Worm (Caenorhabditis elegans) whole organism, mixed stage, embryonic: ENCODE results near the gene F59B2.8.
A peak's percentile ranks its signal among the peaks of the same experiment; 100 is the strongest.
"Not testable (repeated sequence)": the region's sequence is repeated elsewhere in the genome, so short reads cannot be mapped to it uniquely, and the experiment has no call there.

Experiments
- M03D4.4 ChIP-seq: sonication (generic microtip); optimal IDR thresholded peaks from 2 replicates; lab custom pipeline; 2017; ENCODE audit warnings: mild to moderate bottlenecking, missing genetic modification characterization, missing compliant biosample characterization
- bed-3 ChIP-seq: fragments of 200-800 bp; sonication (Bioruptor generic); optimal IDR thresholded peaks from 3 replicates; lab custom pipeline; 2018; ENCODE audit warnings: mild to moderate bottlenecking, missing genetic modification characterization, moderate library complexity, missing compliant biosample characterization
- blmp-1 ChIP-seq: fragments of 150-350 bp; optimal IDR thresholded peaks from 2 replicates; lab custom pipeline; 2014; ENCODE audit warnings: missing biosample characterization, missing genetic modification characterization
- ceh-43 ChIP-seq: fragments of 200-800 bp; sonication (Bioruptor generic); optimal IDR thresholded peaks from 2 replicates; lab custom pipeline; 2018; ENCODE audit warnings: mild to moderate bottlenecking, missing genetic modification characterization, moderate library complexity, missing compliant biosample characterization
- ceh-83 ChIP-seq: fragments of 200-800 bp; sonication (Bioruptor generic); optimal IDR thresholded peaks from 2 replicates; lab custom pipeline; 2018; ENCODE audit warnings: mild to moderate bottlenecking, missing genetic modification characterization, missing compliant biosample characterization
- ces-1 ChIP-seq: fragments of 150-350 bp; optimal IDR thresholded peaks from 2 replicates; lab custom pipeline; 2014; ENCODE audit warnings: missing biosample characterization, missing genetic modification reagents, missing genetic modification characterization
- cnd-1 ChIP-seq: fragments of 200-800 bp; sonication (Bioruptor generic); optimal IDR thresholded peaks from 2 replicates; lab custom pipeline; 2018; ENCODE audit warnings: mild to moderate bottlenecking, missing genetic modification characterization, missing compliant biosample characterization
- drap-1 ChIP-seq: fragments of 200-800 bp; sonication (Bioruptor generic); optimal IDR thresholded peaks from 3 replicates; lab custom pipeline; 2018; ENCODE audit warnings: mild to moderate bottlenecking, missing genetic modification characterization, missing compliant biosample characterization
- elt-1 ChIP-seq: sonication (generic microtip); optimal IDR thresholded peaks from 2 replicates; lab custom pipeline; 2017; ENCODE audit warnings: missing genetic modification characterization, mild to moderate bottlenecking, missing compliant biosample characterization, antibody characterized with exemption, moderate library complexity, borderline replicate concordance; ENCODE audit not compliant: insufficient read depth
- elt-3 ChIP-seq: fragments of 150-350 bp; optimal IDR thresholded peaks from 2 replicates; lab custom pipeline; 2014; ENCODE audit warnings: missing biosample characterization, missing genetic modification characterization
- flh-1 ChIP-seq: fragments of 200-800 bp; sonication (Bioruptor generic); optimal IDR thresholded peaks from 2 replicates; lab custom pipeline; 2018; ENCODE audit warnings: mild to moderate bottlenecking, missing genetic modification characterization, moderate library complexity, missing compliant biosample characterization
- hlh-1 ChIP-seq: fragments of 150-350 bp; optimal IDR thresholded peaks from 2 replicates; lab custom pipeline; 2014; ENCODE audit warnings: missing biosample characterization, missing genetic modification reagents, missing genetic modification characterization
- lin-13 ChIP-seq: fragments of 150-350 bp; optimal IDR thresholded peaks from 2 replicates; lab custom pipeline; 2014; ENCODE audit warnings: missing biosample characterization, missing genetic modification characterization
- lin-32 ChIP-seq: fragments of 200-800 bp; sonication (Bioruptor generic); optimal IDR thresholded peaks from 2 replicates; lab custom pipeline; 2018; ENCODE audit warnings: mild to moderate bottlenecking, missing genetic modification characterization, missing compliant biosample characterization
- mab-5 ChIP-seq: fragments of 150-350 bp; optimal IDR thresholded peaks from 2 replicates; lab custom pipeline; 2014; ENCODE audit warnings: missing biosample characterization, missing genetic modification characterization
- mep-1 ChIP-seq: fragments of 150-350 bp; optimal IDR thresholded peaks from 2 replicates; lab custom pipeline; 2017; ENCODE audit warnings: missing biosample characterization, missing genetic modification reagents, missing genetic modification characterization, inconsistent platforms
- nhr-12 ChIP-seq: fragments of 150-350 bp; optimal IDR thresholded peaks from 2 replicates; lab custom pipeline; 2014; ENCODE audit warnings: missing biosample characterization, missing genetic modification characterization
- nhr-2 ChIP-seq: fragments of 150-350 bp; optimal IDR thresholded peaks from 2 replicates; lab custom pipeline; 2014; ENCODE audit warnings: missing biosample characterization, missing genetic modification characterization
- nhr-237 ChIP-seq: fragments of 150-350 bp; optimal IDR thresholded peaks from 2 replicates; lab custom pipeline; 2014; ENCODE audit warnings: missing biosample characterization, missing genetic modification characterization
- nhr-28 ChIP-seq: fragments of 150-350 bp; optimal IDR thresholded peaks from 2 replicates; lab custom pipeline; 2014; ENCODE audit warnings: missing biosample characterization, missing genetic modification characterization
- nhr-76 ChIP-seq: sonication (generic microtip); optimal IDR thresholded peaks from 2 replicates; lab custom pipeline; 2017; ENCODE audit warnings: missing biosample characterization, missing genetic modification characterization
- pha-4 ChIP-seq: fragments of 150-350 bp; optimal IDR thresholded peaks from 2 replicates; lab custom pipeline; 2018; ENCODE audit warnings: missing biosample characterization, missing genetic modification reagents, missing genetic modification characterization
- snpc-4 ChIP-seq: fragments of 150-350 bp; optimal IDR thresholded peaks from 2 replicates; lab custom pipeline; 2014; ENCODE audit warnings: missing biosample characterization, missing genetic modification characterization
- sptf-1 ChIP-seq: sonication (generic microtip); optimal IDR thresholded peaks from 2 replicates; lab custom pipeline; 2017; ENCODE audit warnings: mild to moderate bottlenecking, missing genetic modification characterization, moderate library complexity, missing compliant biosample characterization
- unc-120 ChIP-seq: sonication (generic microtip); optimal IDR thresholded peaks from 2 replicates; lab custom pipeline; 2017; ENCODE audit warnings: missing genetic modification characterization, missing compliant biosample characterization; ENCODE audit not compliant: poor library complexity, severe bottlenecking
- unc-39 ChIP-seq: fragments of 150-350 bp; optimal IDR thresholded peaks from 2 replicates; lab custom pipeline; 2014; ENCODE audit warnings: missing biosample characterization, missing genetic modification characterization
- unc-62 ChIP-seq: fragments of 150-350 bp; optimal IDR thresholded peaks from 2 replicates; lab custom pipeline; 2014; ENCODE audit warnings: missing biosample characterization, missing genetic modification reagents, missing genetic modification characterization
- zip-8 ChIP-seq: fragments of 150-350 bp; optimal IDR thresholded peaks from 2 replicates; lab custom pipeline; 2014; ENCODE audit warnings: missing biosample characterization, missing genetic modification characterization
- ztf-11 ChIP-seq: fragments of 150-350 bp; optimal IDR thresholded peaks from 2 replicates; lab custom pipeline; 2014; ENCODE audit warnings: missing biosample characterization, missing genetic modification characterization

Gene F59B2.8

ce11 chrIII:8996686-8997085, 13.3 kb downstream of the F59B2.8 start, which contains the start of gene skat-1:
Gene skat-1, minus strand, starts transcription at chrIII:8996786.
- TF ChIP-seq flh-1 (GFP tag; lab: Kevin White, UChicago): no peak
- no peak for TF ChIP-seq elt-1 (tag; lab: Kevin White, UChicago)
- TF ChIP-seq, all 35 proteins: peak for 0

ce11 chrIII:8989752-8990151, 20.2 kb downstream of the F59B2.8 start, which contains the start of gene R08D7.7:
Gene R08D7.7, plus strand, starts transcription at chrIII:8990052.
- not testable (repeated sequence) for TF ChIP-seq lin-13 (tag; lab: Kevin White, UChicago); M03D4.4 (tag; lab: Kevin White, UChicago); drap-1 (GFP tag; lab: Kevin White, UChicago)

- TF ChIP-seq lin-32 (GFP tag; lab: Kevin White, UChicago) (no peak), pha-4 (no peak), ces-1 (GFP tag; lab: Kevin White, UChicago) (no peak), nhr-76 (tag; lab: Kevin White, UChicago) (no peak), ceh-43 (GFP tag; lab: Kevin White, UChicago) (no peak), unc-120 (tag; lab: Kevin White, UChicago) (no peak), zip-8 (tag; lab: Kevin White, UChicago) (no peak), nhr-28 (no peak)
Measured at ce11 chrIII:8988544-8988943, 21.5 kb downstream of the F59B2.8 start.

ce11 chrIII:8988061-8988460, 21.9 kb downstream of the F59B2.8 start:
- TF ChIP-seq nhr-12 (tag; lab: Kevin White, UChicago): no peak
- no peak for TF ChIP-seq lin-13 (tag; lab: Kevin White, UChicago)
- no peak for TF ChIP-seq cnd-1 (tag; lab: Kevin White, UChicago)
- no peak for TF ChIP-seq drap-1 (GFP tag; lab: Kevin White, UChicago)
- TF ChIP-seq ces-1 (GFP tag; lab: Kevin White, UChicago): no peak
- no peak for TF ChIP-seq lin-32 (GFP tag; lab: Kevin White, UChicago)
- no peak for TF ChIP-seq mep-1 (tag; lab: Kevin White, UChicago)
- no peak for TF ChIP-seq pha-4
- no peak for TF ChIP-seq M03D4.4 (tag; lab: Kevin White, UChicago)
- no peak for TF ChIP-seq unc-120 (tag; lab: Kevin White, UChicago)

- TF ChIP-seq ztf-11 (tag; lab: Kevin White, UChicago) (no peak), ceh-83 (GFP tag; lab: Kevin White, UChicago) (no peak), snpc-4 (tag; lab: Kevin White, UChicago) (no peak), hlh-1 (tag; lab: Kevin White, UChicago) (peak; percentile 5), mab-5 (tag; lab: Kevin White, UChicago) (no peak), lin-32 (GFP tag; lab: Kevin White, UChicago) (no peak), elt-3 (tag; lab: Kevin White, UChicago) (peak; percentile 90)
Measured at ce11 chrIII:8986872-8987271, 23.1 kb downstream of the F59B2.8 start.

ce11 chrIII:8985965-8986364, 24.0 kb downstream of the F59B2.8 start:
- TF ChIP-seq bed-3 (no peak), nhr-237 (tag; lab: Kevin White, UChicago) (no peak), zip-8 (tag; lab: Kevin White, UChicago) (no peak), sptf-1 (tag; lab: Kevin White, UChicago) (no peak), lin-32 (GFP tag; lab: Kevin White, UChicago) (no peak), ztf-11 (tag; lab: Kevin White, UChicago) (no peak), M03D4.4 (tag; lab: Kevin White, UChicago) (no peak), blmp-1 (tag; lab: Kevin White, UChicago) (no peak), cnd-1 (tag; lab: Kevin White, UChicago) (no peak), nhr-2 (tag; lab: Kevin White, UChicago) (no peak), unc-62 (GFP tag; lab: Kevin White, UChicago) (no peak), unc-39 (tag; lab: Kevin White, UChicago) (no peak), ceh-83 (GFP tag; lab: Kevin White, UChicago) (no peak), lin-13 (tag; lab: Kevin White, UChicago) (no peak), elt-3 (tag; lab: Kevin White, UChicago) (no peak), drap-1 (GFP tag; lab: Kevin White, UChicago) (no peak), ces-1 (GFP tag; lab: Kevin White, UChicago) (no peak), flh-1 (GFP tag; lab: Kevin White, UChicago) (no peak)
